Worm (Caenorhabditis elegans) whole organism, mixed stage, embryonic: ENCODE data around the gene K01D12.10.

Experiments used
- M03D4.4 ChIP-seq: sonication (generic microtip); optimal IDR thresholded peaks from 2 replicates; lab custom pipeline; 2017; ENCODE audit warnings: mild to moderate bottlenecking, missing genetic modification characterization, missing compliant biosample characterization
- ham-2 ChIP-seq: fragments of 200-800 bp; sonication (Bioruptor generic); optimal IDR thresholded peaks from 2 replicates; lab custom pipeline; 2018; ENCODE audit warnings: mild to moderate bottlenecking, missing genetic modification characterization, missing compliant biosample characterization
- nhr-237 ChIP-seq: fragments of 150-350 bp; optimal IDR thresholded peaks from 2 replicates; lab custom pipeline; 2014; ENCODE audit warnings: missing biosample characterization, missing genetic modification characterization
- ztf-11 ChIP-seq: fragments of 150-350 bp; optimal IDR thresholded peaks from 2 replicates; lab custom pipeline; 2014; ENCODE audit warnings: missing biosample characterization, missing genetic modification characterization

DNA sequence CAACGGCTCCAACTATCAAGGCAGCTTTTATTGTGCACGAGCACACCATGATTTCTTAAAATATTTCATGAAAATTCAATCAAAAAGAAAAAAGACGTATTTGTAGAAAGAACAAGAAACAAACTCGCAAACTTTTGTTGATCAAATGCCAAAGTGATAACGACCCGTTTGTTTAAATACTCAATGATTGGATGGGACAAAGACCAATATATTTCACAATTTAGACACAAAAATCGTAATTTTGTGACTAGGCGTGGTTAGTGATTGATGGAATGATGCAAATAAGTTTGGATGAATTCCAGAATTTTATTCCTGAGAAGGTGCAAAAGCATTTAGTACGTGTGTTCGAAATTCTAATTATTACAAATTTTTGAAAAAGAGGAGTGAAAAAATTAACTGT lies 9.6 kb downstream of the K01D12.10 start, which contains the start of gene cdr-2:
- TF ChIP-seq ham-2 (GFP tag; lab: Kevin White, UChicago) (no peak), ztf-11 (no peak), M03D4.4 (tag; lab: Kevin White, UChicago) (no peak), nhr-237 (tag; lab: Kevin White, UChicago) (no peak)
